Worm (Caenorhabditis elegans) whole organism, L3 larva: ENCODE measurements around the gene tag-209.

Experiments used
- ZK546.5 ChIP-seq: sonication (generic microtip); optimal IDR thresholded peaks from 2 replicates; lab custom pipeline; 2017; ENCODE audit warnings: missing biosample characterization, missing genetic modification characterization
- ceh-82 ChIP-seq: fragments of 150-350 bp; optimal IDR thresholded peaks from 2 replicates; lab custom pipeline; 2014; ENCODE audit warnings: missing biosample characterization, missing genetic modification characterization
- ceh-9 ChIP-seq: sonication (generic microtip); optimal IDR thresholded peaks from 2 replicates; lab custom pipeline; 2018; ENCODE audit warnings: missing biosample characterization, missing genetic modification characterization
- elt-1 ChIP-seq: fragments of 150-350 bp; optimal IDR thresholded peaks from 2 replicates; lab custom pipeline; 2014; ENCODE audit warnings: missing biosample characterization, missing genetic modification characterization
- elt-2 ChIP-seq: sonication (generic microtip); optimal IDR thresholded peaks from 2 replicates; lab custom pipeline; 2016; ENCODE audit warnings: missing genetic modification reagents, mild to moderate bottlenecking, missing genetic modification characterization, missing compliant biosample characterization
- fos-1 ChIP-seq: fragments of 150-350 bp; optimal IDR thresholded peaks from 2 replicates; lab custom pipeline; 2014; ENCODE audit warnings: missing biosample characterization, missing genetic modification characterization
- lin-15B ChIP-seq: fragments of 150-350 bp; optimal IDR thresholded peaks from 2 replicates; lab custom pipeline; 2014; ENCODE audit warnings: missing biosample characterization, missing genetic modification characterization
- nhr-237 ChIP-seq: fragments of 150-350 bp; optimal IDR thresholded peaks from 2 replicates; lab custom pipeline; 2014; ENCODE audit warnings: missing biosample characterization, missing genetic modification characterization
- nhr-25 ChIP-seq: sonication (generic microtip); optimal IDR thresholded peaks from 2 replicates; lab custom pipeline; 2017; ENCODE audit warnings: missing biosample characterization, missing genetic modification characterization
- snpc-4 ChIP-seq: fragments of 150-350 bp; optimal IDR thresholded peaks from 2 replicates; lab custom pipeline; 2014; ENCODE audit warnings: missing biosample characterization, missing genetic modification characterization
- unc-62 ChIP-seq: fragments of 150-350 bp; sonication (generic microtip); optimal IDR thresholded peaks from 4 replicates; lab custom pipeline; 2014; ENCODE audit warnings: missing biosample characterization, missing genetic modification reagents, missing genetic modification characterization

- no peak for TF ChIP-seq ceh-82
- no peak for TF ChIP-seq nhr-25 (tag; lab: Kevin White, UChicago)
- TF ChIP-seq nhr-237, result no peak
- TF ChIP-seq ceh-9 (tag; lab: Kevin White, UChicago), result no peak
- TF ChIP-seq ZK546.5 (tag; lab: Kevin White, UChicago), result no peak
- no peak for TF ChIP-seq lin-15B
- no peak for TF ChIP-seq elt-2
- TF ChIP-seq elt-1 (tag; lab: Kevin White, UChicago), result no peak
- no peak for TF ChIP-seq unc-62
- no peak for TF ChIP-seq fos-1 (tag; lab: Kevin White, UChicago)
- TF ChIP-seq snpc-4 (tag; lab: Kevin White, UChicago), result no peak
Observed at ce11 chrII:10769291-10769690, 17.8 kb upstream of the tag-209 start.
